Worm (Caenorhabditis elegans) whole organism, L4/young adult: Measurements from ENCODE around the gene vps-54.

Experiments used
- W03F9.2 ChIP-seq: fragments of 150-350 bp; optimal IDR thresholded peaks from 2 replicates; lab custom pipeline; 2014; ENCODE audit warnings: missing biosample characterization, missing genetic modification characterization
- dao-5 ChIP-seq: sonication (generic microtip); optimal IDR thresholded peaks from 2 replicates; lab custom pipeline; 2016; ENCODE audit warnings: missing genotype, missing genetic modification characterization, moderate library complexity, missing compliant biosample characterization
- him-1 ChIP-seq: sonication (generic microtip); optimal IDR thresholded peaks from 2 replicates; lab custom pipeline; 2016; ENCODE audit warnings: missing genotype, missing genetic modification reagents, missing genetic modification characterization, missing compliant biosample characterization

The vps-54 gene

ce11 chrV:10574197-10574596, 2.0 kb downstream of the vps-54 start:
- TF ChIP-seq W03F9.2 (tag; lab: Kevin White, UChicago) (no peak), him-1 (tag; lab: Kevin White, UChicago) (no peak), dao-5 (tag; lab: Kevin White, UChicago) (no peak)

- TF ChIP-seq him-1 (tag; lab: Kevin White, UChicago), result no peak
Measured at ce11 chrV:10572614-10573013, 3.6 kb downstream of the vps-54 start, which contains the start of gene del-6. del-6 (plus strand) TSS chrV:10572914.

ce11 chrV:10571523-10571922, 4.7 kb downstream of the vps-54 start:
- TF ChIP-seq him-1 (tag; lab: Kevin White, UChicago), result no peak
- no peak for TF ChIP-seq dao-5 (tag; lab: Kevin White, UChicago)
- TF ChIP-seq W03F9.2 (tag; lab: Kevin White, UChicago), result no peak

- no peak for TF ChIP-seq W03F9.2 (tag; lab: Kevin White, UChicago)
Measured at ce11 chrV:10568496-10568895, 7.7 kb downstream of the vps-54 start.

ce11 chrV:10564830-10565365, 11.3 kb downstream of the vps-54 start, which contains the start of gene cat-4:
cat-4 (plus strand) TSS chrV:10564880.
- TF ChIP-seq W03F9.2 (tag; lab: Kevin White, UChicago) (no peak), him-1 (tag; lab: Kevin White, UChicago) (no peak), dao-5 (tag; lab: Kevin White, UChicago) (no peak)

ce11 chrV:10564140-10564539, 12.1 kb downstream of the vps-54 start:
- TF ChIP-seq dao-5 (tag; lab: Kevin White, UChicago) (no peak), W03F9.2 (tag; lab: Kevin White, UChicago) (no peak), him-1 (tag; lab: Kevin White, UChicago) (no peak)

ce11 chrV:10562817-10563216, 13.4 kb downstream of the vps-54 start:
- TF ChIP-seq him-1 (tag; lab: Kevin White, UChicago), result no peak
- no peak for TF ChIP-seq W03F9.2 (tag; lab: Kevin White, UChicago)
- no peak for TF ChIP-seq dao-5 (tag; lab: Kevin White, UChicago)

- TF ChIP-seq W03F9.2 (tag; lab: Kevin White, UChicago) (no peak), him-1 (tag; lab: Kevin White, UChicago) (no peak), dao-5 (tag; lab: Kevin White, UChicago) (no peak)
Measured at ce11 chrV:10561632-10562031, 14.6 kb downstream of the vps-54 start.

ce11 chrV:10560621-10561020, 15.6 kb downstream of the vps-54 start, which contains the start of gene col-152:
col-152 (plus strand) TSS chrV:10560921.
- TF ChIP-seq him-1 (tag; lab: Kevin White, UChicago) (no peak), dao-5 (tag; lab: Kevin White, UChicago) (no peak), W03F9.2 (tag; lab: Kevin White, UChicago) (no peak)

- TF ChIP-seq dao-5 (tag; lab: Kevin White, UChicago) (no peak), W03F9.2 (tag; lab: Kevin White, UChicago) (no peak), him-1 (tag; lab: Kevin White, UChicago) (no peak)
Measured at ce11 chrV:10557676-10558075, 18.5 kb downstream of the vps-54 start, which contains the start of gene best-14. best-14 (plus strand) TSS chrV:10557976.

ce11 chrV:10557094-10557493, 19.1 kb downstream of the vps-54 start:
- TF ChIP-seq him-1 (tag; lab: Kevin White, UChicago), result no peak
- no peak for TF ChIP-seq W03F9.2 (tag; lab: Kevin White, UChicago)
- no peak for TF ChIP-seq dao-5 (tag; lab: Kevin White, UChicago)

ce11 chrV:10556362-10556761, 19.9 kb downstream of the vps-54 start:
- TF ChIP-seq W03F9.2 (tag; lab: Kevin White, UChicago), result no peak
- TF ChIP-seq him-1 (tag; lab: Kevin White, UChicago), result no peak
- TF ChIP-seq dao-5 (tag; lab: Kevin White, UChicago), result no peak

ce11 chrV:10555239-10555638, 21.0 kb downstream of the vps-54 start, which contains the start of gene F32G8.3:
F32G8.3 (minus strand) TSS chrV:10555339.
- TF ChIP-seq dao-5 (tag; lab: Kevin White, UChicago), result no peak
- TF ChIP-seq W03F9.2 (tag; lab: Kevin White, UChicago), result no peak
- TF ChIP-seq him-1 (tag; lab: Kevin White, UChicago), result no peak

ce11 chrV:10549717-10550116, 26.5 kb downstream of the vps-54 start, which contains the start of gene F32G8.2:
F32G8.2 (plus strand) TSS chrV:10550017.
- no peak for TF ChIP-seq W03F9.2 (tag; lab: Kevin White, UChicago)
- TF ChIP-seq dao-5 (tag; lab: Kevin White, UChicago), result no peak
- TF ChIP-seq him-1 (tag; lab: Kevin White, UChicago), result no peak
